Worm (Caenorhabditis elegans) whole organism, L3 larva: ENCODE measurements around the gene smi-1.
A peak's percentile ranks its signal among the peaks of the same experiment; 100 is the strongest.

Source experiments
- R02D3.7 ChIP-seq: fragments of 150-350 bp; optimal IDR thresholded peaks from 2 replicates; lab custom pipeline; 2014; ENCODE audit warnings: missing biosample characterization, missing genetic modification characterization
- ZK546.5 ChIP-seq: sonication (generic microtip); optimal IDR thresholded peaks from 2 replicates; lab custom pipeline; 2017; ENCODE audit warnings: missing biosample characterization, missing genetic modification characterization
- aly-2 ChIP-seq: fragments of 150-350 bp; optimal IDR thresholded peaks from 2 replicates; lab custom pipeline; 2014; ENCODE audit warnings: missing biosample characterization, missing genetic modification characterization
- ama-1 ChIP-seq: fragments of 150-350 bp; optimal IDR thresholded peaks from 2 replicates; lab custom pipeline; 2018
- ceh-16 ChIP-seq: sonication (generic microtip); optimal IDR thresholded peaks from 2 replicates; lab custom pipeline; 2017; ENCODE audit warnings: missing biosample characterization, missing genetic modification characterization
- ceh-28 ChIP-seq: fragments of 150-350 bp; optimal IDR thresholded peaks from 2 replicates; lab custom pipeline; 2014; ENCODE audit warnings: missing biosample characterization, missing genetic modification reagents, missing genetic modification characterization
- ceh-82 ChIP-seq: fragments of 150-350 bp; optimal IDR thresholded peaks from 2 replicates; lab custom pipeline; 2014; ENCODE audit warnings: missing biosample characterization, missing genetic modification characterization
- ceh-9 ChIP-seq: sonication (generic microtip); optimal IDR thresholded peaks from 2 replicates; lab custom pipeline; 2018; ENCODE audit warnings: missing biosample characterization, missing genetic modification characterization
- daf-12 ChIP-seq: fragments of 150-350 bp; optimal IDR thresholded peaks from 2 replicates; lab custom pipeline; 2014; ENCODE audit warnings: missing biosample characterization, missing genetic modification reagents, missing genetic modification characterization
- egl-27 ChIP-seq: sonication (generic microtip); optimal IDR thresholded peaks from 4 replicates; lab custom pipeline; 2017; ENCODE audit warnings: missing biosample characterization, missing genetic modification reagents, missing genetic modification characterization
- egl-5 ChIP-seq: fragments of 150-350 bp; optimal IDR thresholded peaks from 2 replicates; lab custom pipeline; 2017; ENCODE audit warnings: missing biosample characterization, missing genetic modification reagents, missing genetic modification characterization, inconsistent platforms
- elt-1 ChIP-seq: fragments of 150-350 bp; optimal IDR thresholded peaks from 2 replicates; lab custom pipeline; 2014; ENCODE audit warnings: missing biosample characterization, missing genetic modification characterization
- elt-2 ChIP-seq: sonication (generic microtip); optimal IDR thresholded peaks from 2 replicates; lab custom pipeline; 2016; ENCODE audit warnings: missing genetic modification reagents, mild to moderate bottlenecking, missing genetic modification characterization, missing compliant biosample characterization
- elt-3 ChIP-seq, 3 experiments: fragments of 150-350 bp in 1 of 3; sonication (generic microtip) in 2 of 3; optimal IDR thresholded peaks; 2 replicates in 2 of 3; 4 replicates in 1 of 3; lab custom pipeline; 2014 to 2017; ENCODE audit warnings: missing biosample characterization in 3 of 3, missing genetic modification characterization in 3 of 3
- eor-1 ChIP-seq, 2 experiments: fragments of 150-350 bp; optimal IDR thresholded peaks; 2 replicates each; lab custom pipeline; 2014 to 2018; ENCODE audit warnings: missing biosample characterization in 2 of 2, missing genetic modification characterization in 2 of 2
- fkh-10 ChIP-seq: sonication (generic microtip); optimal IDR thresholded peaks from 2 replicates; lab custom pipeline; 2017; ENCODE audit warnings: missing biosample characterization, missing genetic modification reagents, missing genetic modification characterization
- fkh-2 ChIP-seq: fragments of 150-350 bp; optimal IDR thresholded peaks from 2 replicates; lab custom pipeline; 2014; ENCODE audit warnings: missing biosample characterization, missing genetic modification reagents, missing genetic modification characterization
- fos-1 ChIP-seq: fragments of 150-350 bp; optimal IDR thresholded peaks from 2 replicates; lab custom pipeline; 2014; ENCODE audit warnings: missing biosample characterization, missing genetic modification characterization
- hmg-11 ChIP-seq: sonication (generic microtip); optimal IDR thresholded peaks from 2 replicates; lab custom pipeline; 2016; ENCODE audit warnings: missing genetic modification characterization, missing compliant biosample characterization
- jun-1 ChIP-seq: fragments of 150-350 bp; optimal IDR thresholded peaks from 2 replicates; lab custom pipeline; 2014; ENCODE audit warnings: missing biosample characterization, missing genetic modification reagents, missing genetic modification characterization
- lin-15B ChIP-seq: fragments of 150-350 bp; optimal IDR thresholded peaks from 2 replicates; lab custom pipeline; 2014; ENCODE audit warnings: missing biosample characterization, missing genetic modification characterization
- lin-39 ChIP-seq: fragments of 150-350 bp; optimal IDR thresholded peaks from 2 replicates; lab custom pipeline; 2018; ENCODE audit warnings: missing biosample characterization, missing genetic modification reagents, missing genetic modification characterization
- lsy-12 ChIP-seq: sonication (generic microtip); optimal IDR thresholded peaks from 2 replicates; lab custom pipeline; 2016; ENCODE audit warnings: mild to moderate bottlenecking, missing genetic modification characterization, missing compliant biosample characterization
- mdl-1 ChIP-seq: fragments of 150-350 bp; optimal IDR thresholded peaks from 2 replicates; lab custom pipeline; 2014; ENCODE audit warnings: missing biosample characterization, missing genetic modification characterization
- mml-1 ChIP-seq: fragments of 150-350 bp; sonication (generic microtip); optimal IDR thresholded peaks from 3 replicates; lab custom pipeline; 2014; ENCODE audit warnings: missing biosample characterization, missing genetic modification characterization
- nfya-1 ChIP-seq: sonication (generic microtip); optimal IDR thresholded peaks from 2 replicates; lab custom pipeline; 2017; ENCODE audit warnings: missing genetic modification characterization, mild to moderate bottlenecking, missing compliant biosample characterization, antibody characterized with exemption, moderate library complexity; ENCODE audit not compliant: insufficient read depth
- nhr-11 ChIP-seq: fragments of 150-350 bp; optimal IDR thresholded peaks from 2 replicates; lab custom pipeline; 2014; ENCODE audit warnings: missing biosample characterization, missing genetic modification characterization
- nhr-12 ChIP-seq: fragments of 150-350 bp; optimal IDR thresholded peaks from 2 replicates; lab custom pipeline; 2014; ENCODE audit warnings: missing biosample characterization, missing genetic modification characterization
- nhr-23 ChIP-seq: fragments of 150-350 bp; optimal IDR thresholded peaks from 2 replicates; lab custom pipeline; 2014; ENCODE audit warnings: missing biosample characterization, missing genetic modification reagents, missing genetic modification characterization
- nhr-237 ChIP-seq: fragments of 150-350 bp; optimal IDR thresholded peaks from 2 replicates; lab custom pipeline; 2014; ENCODE audit warnings: missing biosample characterization, missing genetic modification characterization
- nhr-25 ChIP-seq: sonication (generic microtip); optimal IDR thresholded peaks from 2 replicates; lab custom pipeline; 2017; ENCODE audit warnings: missing biosample characterization, missing genetic modification characterization
- nhr-28 ChIP-seq: fragments of 150-350 bp; optimal IDR thresholded peaks from 2 replicates; lab custom pipeline; 2014; ENCODE audit warnings: missing biosample characterization, missing genetic modification characterization
- nhr-43 ChIP-seq: sonication (generic microtip); optimal IDR thresholded peaks from 2 replicates; lab custom pipeline; 2016; ENCODE audit warnings: mild to moderate bottlenecking, missing genetic modification characterization, missing compliant biosample characterization; ENCODE audit not compliant: poor library complexity, severe bottlenecking
- nhr-67 ChIP-seq: fragments of 150-350 bp; optimal IDR thresholded peaks from 2 replicates; lab custom pipeline; 2014; ENCODE audit warnings: missing biosample characterization, missing genetic modification characterization
- nhr-76 ChIP-seq: fragments of 150-350 bp; sonication (generic microtip); optimal IDR thresholded peaks from 5 replicates; lab custom pipeline; 2014; ENCODE audit warnings: missing biosample characterization, missing genetic modification characterization
- nhr-77 ChIP-seq: fragments of 150-350 bp; optimal IDR thresholded peaks from 2 replicates; lab custom pipeline; 2014; ENCODE audit warnings: missing biosample characterization, missing genetic modification characterization
- pha-4 ChIP-seq: fragments of 150-350 bp; optimal IDR thresholded peaks from 2 replicates; lab custom pipeline; 2014; ENCODE audit warnings: missing biosample characterization, missing genetic modification reagents, missing genetic modification characterization
- pqm-1 ChIP-seq: fragments of 150-350 bp; optimal IDR thresholded peaks from 2 replicates; lab custom pipeline; 2017; ENCODE audit warnings: missing biosample characterization, missing genetic modification characterization, inconsistent platforms
- sea-2 ChIP-seq: fragments of 150-350 bp; sonication (generic microtip); optimal IDR thresholded peaks from 4 replicates; lab custom pipeline; 2014; ENCODE audit warnings: missing biosample characterization, missing genetic modification reagents, missing genetic modification characterization
- skn-1 ChIP-seq: fragments of 150-350 bp; optimal IDR thresholded peaks from 2 replicates; lab custom pipeline; 2014; ENCODE audit warnings: missing biosample characterization, missing genetic modification characterization
- snpc-4 ChIP-seq: fragments of 150-350 bp; optimal IDR thresholded peaks from 2 replicates; lab custom pipeline; 2014; ENCODE audit warnings: missing biosample characterization, missing genetic modification characterization
- tbx-2 ChIP-seq: sonication (generic microtip); optimal IDR thresholded peaks from 2 replicates; lab custom pipeline; 2016; ENCODE audit warnings: mild to moderate bottlenecking, missing genetic modification characterization, missing compliant biosample characterization
- unc-39 ChIP-seq: sonication (generic microtip); optimal IDR thresholded peaks from 4 replicates; lab custom pipeline; 2017; ENCODE audit warnings: missing biosample characterization, missing genetic modification characterization
- unc-62 ChIP-seq: fragments of 150-350 bp; sonication (generic microtip); optimal IDR thresholded peaks from 4 replicates; lab custom pipeline; 2014; ENCODE audit warnings: missing biosample characterization, missing genetic modification reagents, missing genetic modification characterization
- zag-1 ChIP-seq: fragments of 150-350 bp; optimal IDR thresholded peaks from 2 replicates; lab custom pipeline; 2014; ENCODE audit warnings: missing biosample characterization, missing genetic modification characterization
- ztf-11 ChIP-seq: fragments of 150-350 bp; optimal IDR thresholded peaks from 2 replicates; lab custom pipeline; 2014; ENCODE audit warnings: missing biosample characterization, missing genetic modification characterization
- ztf-4 ChIP-seq: fragments of 150-350 bp; optimal IDR thresholded peaks from 2 replicates; lab custom pipeline; 2014; ENCODE audit warnings: missing biosample characterization, missing genetic modification characterization

smi-1 gene

ce11 chrIII:1925048-1925537 lies 46.9 kb downstream of the smi-1 start:
- TF ChIP-seq nhr-237 (no peak), ztf-11 (tag; lab: Kevin White, UChicago) (no peak), nhr-23 (tag; lab: Kevin White, UChicago) (peak; percentile 99), elt-2 (tag; lab: Kevin White, UChicago) (peak; percentile 97), skn-1 (tag; lab: Kevin White, UChicago) (peak; percentile 96), unc-39 (tag; lab: Kevin White, UChicago) (peak; percentile 70), snpc-4 (tag; lab: Kevin White, UChicago) (peak; percentile 59), nhr-25 (tag; lab: Kevin White, UChicago) (peak; percentile 99), eor-1 (tag; optimal IDR thresholded peaks at IDR 0.05; lab: Kevin White, UChicago) (peak in 1 of 2 experiments; percentile 25), tbx-2 (tag; lab: Kevin White, UChicago) (peak; percentile 96), aly-2 (peak; percentile 59), ceh-9 (tag; lab: Kevin White, UChicago) (no peak), nhr-67 (no peak), hmg-11 (tag; lab: Kevin White, UChicago) (peak; percentile 96), lin-15B (peak; percentile 58), ceh-28 (peak; percentile 92), nhr-12 (tag; lab: Kevin White, UChicago) (no peak), fos-1 (peak; percentile 87), egl-27 (tag; lab: Kevin White, UChicago) (peak; percentile 98), nfya-1 (tag; lab: Kevin White, UChicago) (peak; percentile 96), lsy-12 (tag; lab: Kevin White, UChicago) (peak; percentile 93), ama-1 (lab: Kevin White, UChicago) (peak; percentile 56), ceh-82 (tag; lab: Kevin White, UChicago) (peak; percentile 92), pha-4 (peak; percentile 99), ceh-16 (tag; lab: Kevin White, UChicago) (no peak), lin-39 (tag; lab: Kevin White, UChicago) (peak; percentile 94), pqm-1 (tag; lab: Kevin White, UChicago) (peak; percentile 97), R02D3.7 (tag; lab: Kevin White, UChicago) (peak; percentile 80), jun-1 (tag; lab: Kevin White, UChicago) (peak; percentile 98), elt-1 (tag; lab: Kevin White, UChicago) (peak; percentile 89), zag-1 (tag; lab: Kevin White, UChicago) (peak; percentile 89), unc-62 (GFP tag; lab: Kevin White, UChicago) (peak; percentile 99), elt-3 (tag; optimal IDR thresholded peaks at IDR 0.05; lab: Kevin White, UChicago) (peak; percentile 29 to 87 (median 60)), mml-1 (tag; lab: Kevin White, UChicago) (no peak), nhr-43 (tag; lab: Kevin White, UChicago) (peak; percentile 99), nhr-11 (tag; lab: Kevin White, UChicago) (peak; percentile 94), sea-2 (GFP tag; lab: Kevin White, UChicago) (peak; percentile 53), egl-5 (peak; percentile 88), ztf-4 (tag; lab: Kevin White, UChicago) (peak; percentile 61), ZK546.5 (tag; lab: Kevin White, UChicago) (no peak), fkh-2 (tag; lab: Kevin White, UChicago) (peak; percentile 3), daf-12 (peak; percentile 75), nhr-28 (tag; lab: Kevin White, UChicago) (peak; percentile 65), nhr-76 (tag; lab: Kevin White, UChicago) (peak; percentile 55), fkh-10 (GFP tag; lab: Kevin White, UChicago) (peak; percentile 61), mdl-1 (tag; lab: Kevin White, UChicago) (peak; percentile 93), nhr-77 (tag; lab: Kevin White, UChicago) (peak; percentile 80)
